Worm (Caenorhabditis elegans): ENCODE measurements around the gene C28H8.5.
A peak's percentile ranks its signal among the peaks of the same experiment; 100 is the strongest.

The C28H8.5 gene

DNA sequence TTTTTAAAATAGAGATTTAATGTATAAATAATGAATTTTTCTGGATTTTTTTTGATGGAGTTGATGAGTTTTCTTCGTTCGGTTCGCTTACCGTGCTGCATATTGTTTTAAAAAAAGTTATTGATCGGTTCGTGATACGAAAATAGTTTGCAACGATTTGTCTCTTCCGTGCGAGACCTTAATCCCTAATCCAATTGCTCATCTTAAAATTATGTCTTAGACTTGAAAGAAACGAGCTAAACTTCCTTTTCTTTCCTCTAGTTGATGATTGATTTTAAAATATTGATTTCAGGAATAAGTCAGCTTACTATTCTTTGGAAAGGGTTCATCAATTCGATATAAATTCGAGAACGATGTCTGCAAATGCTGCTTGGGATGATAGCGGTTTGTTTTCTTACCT, 24.3 kb downstream of the C28H8.5 start, which contains the start of gene C28H8.3:
Gene C28H8.3, plus strand, starts transcription at position 293 of the 400 bp plus-strand sequence.
- TF ChIP-seq blmp-1 (tag; optimal IDR thresholded peaks at IDR 0.05; ENCODE audit: insufficient read depth) (no peak), nhr-6 (tag; optimal IDR thresholded peaks at IDR 0.05) (no peak), ZK546.5 (tag; optimal IDR thresholded peaks at IDR 0.05) (no peak), Y55F3AM.14 (GFP tag; optimal IDR thresholded peaks at IDR 0.05) (no peak), nhr-10 (tag; optimal IDR thresholded peaks at IDR 0.05) (no peak), mab-5 (tag; optimal IDR thresholded peaks at IDR 0.05) (no peak), unc-62 (GFP tag; optimal IDR thresholded peaks at IDR 0.05) (no peak), C34F6.9 (tag; optimal IDR thresholded peaks at IDR 0.05) (no peak), dmd-4 (tag; optimal IDR thresholded peaks at IDR 0.05) (no peak), lin-13 (GFP tag; optimal IDR thresholded peaks at IDR 0.05) (no peak), nhr-129 (tag; optimal IDR thresholded peaks at IDR 0.05) (no peak), ceh-16 (tag; optimal IDR thresholded peaks at IDR 0.05) (no peak), sem-4 (tag; optimal IDR thresholded peaks at IDR 0.05) (no peak), ceh-82 (tag; optimal IDR thresholded peaks at IDR 0.05) (no peak), nhr-11 (tag; optimal IDR thresholded peaks at IDR 0.05) (no peak), nhr-77 (tag; optimal IDR thresholded peaks at IDR 0.05) (no peak), mdl-1 (tag; optimal IDR thresholded peaks at IDR 0.05) (no peak), elt-3 (tag; optimal IDR thresholded peaks at IDR 0.05) (no peak), alr-1 (tag; optimal IDR thresholded peaks at IDR 0.05) (no peak), zag-1 (tag; optimal IDR thresholded peaks at IDR 0.05) (no peak)

DNA sequence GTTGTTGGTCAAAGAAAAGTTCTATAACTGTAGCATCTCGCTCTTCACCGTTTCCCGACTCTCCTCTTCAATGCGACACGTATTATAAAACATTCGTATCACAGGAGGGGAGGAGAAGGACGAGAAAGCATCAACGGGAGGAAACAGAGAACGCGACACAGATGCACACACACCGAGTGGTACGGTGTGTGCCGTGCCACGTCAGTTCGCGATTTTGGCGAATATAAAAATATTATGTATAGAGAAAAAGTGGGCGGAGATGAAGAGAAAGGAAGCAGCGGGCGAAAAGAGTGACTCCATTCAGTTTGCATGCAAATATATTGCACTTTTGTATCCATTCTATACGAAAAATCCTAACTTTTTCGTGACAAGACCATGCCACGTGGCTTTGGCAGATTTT, 30.6 kb downstream of the C28H8.5 start:
- TF ChIP-seq C34F6.9 (tag; optimal IDR thresholded peaks at IDR 0.05): no peak
- TF ChIP-seq mdl-1 (tag; optimal IDR thresholded peaks at IDR 0.05): no peak
- TF ChIP-seq ceh-16 (tag; optimal IDR thresholded peaks at IDR 0.05): no peak
- TF ChIP-seq crh-2 (tag; optimal IDR thresholded peaks at IDR 0.05): peak; percentile 74
- TF ChIP-seq snpc-4 (tag; optimal IDR thresholded peaks at IDR 0.05): no peak
- TF ChIP-seq sma-3 (GFP tag; optimal IDR thresholded peaks at IDR 0.05): no peak
- TF ChIP-seq ztf-4 (tag; optimal IDR thresholded peaks at IDR 0.05): no peak
- no peak for TF ChIP-seq nhr-11 (tag; optimal IDR thresholded peaks at IDR 0.05)
- peak; percentile 67 for TF ChIP-seq fos-1 (tag; optimal IDR thresholded peaks at IDR 0.05)
- TF ChIP-seq lin-11 (tag; optimal IDR thresholded peaks at IDR 0.05): no peak
- TF ChIP-seq sma-9 (GFP tag; optimal IDR thresholded peaks at IDR 0.05): peak; percentile 15
- no peak for TF ChIP-seq sma-9 (tag; optimal IDR thresholded peaks at IDR 0.05)
- TF ChIP-seq lin-13 (GFP tag; optimal IDR thresholded peaks at IDR 0.05): no peak
- TF ChIP-seq F13H6.1 (tag; optimal IDR thresholded peaks at IDR 0.05): no peak

DNA sequence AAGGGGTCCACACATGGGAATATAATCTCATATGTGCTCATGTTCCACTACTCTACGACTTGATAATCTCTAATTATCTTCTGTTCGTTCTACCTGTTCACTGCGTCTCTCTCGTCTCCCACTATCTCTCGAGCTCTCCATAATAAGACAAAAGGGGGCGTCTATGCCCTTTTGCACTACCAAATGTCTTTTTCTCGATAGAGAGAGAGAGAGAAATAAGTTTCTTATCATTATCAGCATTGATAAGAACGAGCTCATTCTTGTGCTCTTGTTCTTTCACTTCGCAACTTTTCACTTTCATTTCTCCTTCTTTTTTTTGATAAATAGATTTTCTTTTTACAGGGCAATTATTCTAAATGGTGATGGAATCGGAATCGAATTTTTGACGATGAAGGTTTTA, 31.8 kb downstream of the C28H8.5 start:
- peak; percentile 78 for TF ChIP-seq fos-1 (tag; optimal IDR thresholded peaks at IDR 0.05)
- no peak for TF ChIP-seq sem-4 (tag; optimal IDR thresholded peaks at IDR 0.05)
- no peak for TF ChIP-seq ceh-82 (tag; optimal IDR thresholded peaks at IDR 0.05)
- no peak for TF ChIP-seq mab-5 (tag; optimal IDR thresholded peaks at IDR 0.05)
- TF ChIP-seq nhr-12 (tag; optimal IDR thresholded peaks at IDR 0.05): no peak
- no peak for TF ChIP-seq nhr-237 (tag; optimal IDR thresholded peaks at IDR 0.05)
- no peak for TF ChIP-seq aly-2 (tag; optimal IDR thresholded peaks at IDR 0.05)
- peak; percentile 44 for TF ChIP-seq crh-2 (tag; optimal IDR thresholded peaks at IDR 0.05)
- TF ChIP-seq dmd-4 (tag; optimal IDR thresholded peaks at IDR 0.05): no peak
- TF ChIP-seq skn-1 (tag; optimal IDR thresholded peaks at IDR 0.05): peak; percentile 57
- TF ChIP-seq elt-1 (tag; optimal IDR thresholded peaks at IDR 0.05): no peak
- TF ChIP-seq nhr-25 (tag; optimal IDR thresholded peaks at IDR 0.05): no peak
- no peak for TF ChIP-seq unc-62 (GFP tag; optimal IDR thresholded peaks at IDR 0.05)
- no peak for TF ChIP-seq lin-13 (GFP tag; optimal IDR thresholded peaks at IDR 0.05)
- TF ChIP-seq lin-11 (tag; optimal IDR thresholded peaks at IDR 0.05): no peak
- TF ChIP-seq zag-1 (tag; optimal IDR thresholded peaks at IDR 0.05): no peak

DNA sequence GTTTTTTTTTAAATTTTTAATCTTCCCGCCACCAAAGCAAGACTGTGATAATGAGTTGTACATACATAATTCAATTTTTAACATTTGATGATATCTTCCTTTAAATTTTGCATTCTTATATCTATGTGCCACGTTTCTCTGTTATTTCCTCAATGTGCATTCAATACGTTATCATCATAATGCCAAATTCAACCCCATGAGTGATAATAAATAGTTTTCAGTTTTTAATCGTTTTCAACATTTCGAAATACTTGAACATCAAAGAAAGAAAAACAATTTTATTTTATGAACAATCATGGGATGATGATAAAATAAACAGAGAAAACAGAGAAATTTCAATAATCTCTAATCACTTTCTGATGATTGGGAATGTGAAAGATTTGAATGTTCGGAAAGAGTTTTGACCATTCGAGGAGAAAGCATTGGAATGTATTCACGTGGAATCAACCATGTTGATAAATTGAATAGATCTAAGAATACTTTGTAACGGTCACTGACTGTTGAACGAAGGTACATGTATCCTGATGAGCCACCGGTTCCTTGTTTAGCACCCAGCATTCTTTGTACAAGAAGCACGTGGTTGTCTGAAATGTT, 33.4 kb downstream of the C28H8.5 start:
- TF ChIP-seq blmp-1 (tag; optimal IDR thresholded peaks at IDR 0.05; ENCODE audit: insufficient read depth) (no peak), elt-1 (tag; optimal IDR thresholded peaks at IDR 0.05) (no peak), mbf-1 (tag; optimal IDR thresholded peaks at IDR 0.05) (no peak), nhr-237 (tag; optimal IDR thresholded peaks at IDR 0.05) (no peak), peb-1 (tag; optimal IDR thresholded peaks at IDR 0.05) (no peak), aly-2 (tag; optimal IDR thresholded peaks at IDR 0.05) (no peak), lin-13 (GFP tag; optimal IDR thresholded peaks at IDR 0.05) (peak; percentile 9), lsy-2 (tag; optimal IDR thresholded peaks at IDR 0.05) (peak in 1 of 2 experiments; percentile 41), ztf-11 (tag; optimal IDR thresholded peaks at IDR 0.05) (no peak), unc-62 (GFP tag; optimal IDR thresholded peaks at IDR 0.05) (no peak), nhr-21 (tag; optimal IDR thresholded peaks at IDR 0.05) (peak; percentile 72), unc-39 (tag; optimal IDR thresholded peaks at IDR 0.05) (no peak), ztf-4 (tag; optimal IDR thresholded peaks at IDR 0.05) (peak; percentile 26), alr-1 (tag; optimal IDR thresholded peaks at IDR 0.05) (no peak), nhr-25 (tag; optimal IDR thresholded peaks at IDR 0.05) (peak; percentile 4), mab-5 (tag; optimal IDR thresholded peaks at IDR 0.05) (no peak), sma-3 (GFP tag; optimal IDR thresholded peaks at IDR 0.05) (peak; percentile 39), crh-2 (tag; optimal IDR thresholded peaks at IDR 0.05) (peak; percentile 84), fos-1 (tag; optimal IDR thresholded peaks at IDR 0.05) (peak; percentile 40), skn-1 (tag; optimal IDR thresholded peaks at IDR 0.05) (peak; percentile 89), ama-1 (optimal IDR thresholded peaks at IDR 0.05) (peak; percentile 14), nhr-12 (tag; optimal IDR thresholded peaks at IDR 0.05) (no peak), elt-3 (tag; optimal IDR thresholded peaks at IDR 0.05) (no peak), nhr-6 (tag; optimal IDR thresholded peaks at IDR 0.05) (no peak), F13H6.1 (tag; optimal IDR thresholded peaks at IDR 0.05) (peak; percentile 20), gmeb-1 (tag; optimal IDR thresholded peaks at IDR 0.05) (peak; percentile 50)
